Fruit fly (Drosophila melanogaster): Measurements from ENCODE around the gene exex.

exex gene

DNA sequence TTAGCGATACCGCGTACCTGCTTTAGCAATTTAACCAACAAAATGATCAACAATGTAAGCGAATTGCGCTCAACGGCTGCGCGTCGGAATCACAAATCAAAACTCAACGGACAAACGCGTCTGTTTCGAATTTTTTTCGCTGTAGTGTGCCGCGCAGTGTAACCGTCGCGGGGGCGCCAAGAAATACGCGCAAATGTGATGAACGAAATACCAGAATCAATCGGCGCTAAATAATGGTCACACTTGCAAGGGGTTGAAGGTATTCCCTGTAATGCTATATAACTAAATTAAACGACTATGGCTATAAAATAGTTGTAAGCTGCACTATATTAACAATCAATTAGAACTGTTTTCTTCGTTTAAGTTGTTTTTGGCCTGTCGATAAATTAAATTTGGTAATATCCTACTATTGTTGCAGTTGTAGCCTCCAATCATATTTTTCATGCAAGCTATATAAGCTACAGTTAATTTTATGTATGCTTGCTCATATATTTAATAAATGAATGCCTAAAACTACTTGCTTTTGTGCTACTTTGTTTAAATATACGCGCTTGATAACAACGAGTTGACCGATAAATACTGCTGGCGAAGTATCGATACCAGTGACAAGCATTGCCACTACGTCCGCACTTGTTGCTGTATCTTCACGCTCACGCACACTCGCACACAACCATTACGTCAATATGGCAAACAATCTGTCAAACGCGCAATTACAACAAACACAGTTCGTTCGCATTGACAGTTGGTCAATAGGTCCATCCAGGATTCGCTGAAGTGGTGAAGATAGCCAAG is 36.0 kb upstream of the exex start, which contains the start of the genes pbl and CG8281 (continued):
- TF ChIP-seq jumu (GFP tag; optimal IDR thresholded peaks at IDR 0.05) (no peak), peb (GFP tag; IDR thresholded peaks at IDR 0.05) (no peak), mirr (GFP tag; optimal IDR thresholded peaks at IDR 0.05) (peak; percentile 19), dpn (GFP tag; optimal IDR thresholded peaks at IDR 0.05) (peak in 1 of 2 experiments; percentile 19), E2f2 (GFP tag; IDR thresholded peaks at IDR 0.05) (peak; percentile 90), CG2712 (tag; optimal IDR thresholded peaks at IDR 0.05) (peak; percentile 64), Xbp1 (GFP tag; optimal IDR thresholded peaks at IDR 0.05) (peak; percentile 60), Bteb2 (GFP tag; optimal IDR thresholded peaks at IDR 0.05) (no peak), Dip3 (GFP tag; optimal IDR thresholded peaks at IDR 0.05) (peak; percentile 9), ewg (GFP tag; optimal IDR thresholded peaks at IDR 0.05) (peak; percentile 88), CG31388 (GFP tag; optimal IDR thresholded peaks at IDR 0.05) (no peak), Optix (GFP tag; IDR thresholded peaks at IDR 0.05) (no peak), sqz (GFP tag; optimal IDR thresholded peaks at IDR 0.05) (peak; percentile 77), croc (GFP tag; conservative IDR thresholded peaks at IDR 0.05) (no peak), Dbx (GFP tag; IDR thresholded peaks at IDR 0.05) (0 out of 3 replicates have a peak, but pooled peaks have one; percentile 54), aop (GFP tag; IDR thresholded peaks at IDR 0.05) (no peak), CG6791 (GFP tag; IDR thresholded peaks at IDR 0.05; ENCODE audit: partially characterized antibody) (peak; percentile 75; the same call in 2 of the 3 replicates), tx (GFP tag; optimal IDR thresholded peaks at IDR 0.05) (no peak), HLHmδ (GFP tag; optimal IDR thresholded peaks at IDR 0.05) (peak; percentile 48), CG5953 (GFP tag; IDR thresholded peaks at IDR 0.05) (no peak), rib (GFP tag; IDR thresholded peaks at IDR 0.05) (no peak; the same call in 1 of the 2 replicates), esg (GFP tag; conservative IDR thresholded peaks at IDR 0.05) (peak; percentile 46), HHEX (GFP tag; optimal IDR thresholded peaks at IDR 0.05) (no peak), NFAT (GFP tag; IDR thresholded peaks at IDR 0.05) (peak; percentile 45; the same call in 1 of the 2 replicates), CG1832 (GFP tag; optimal IDR thresholded peaks at IDR 0.05) (no peak), Jarid2 (GFP tag; optimal IDR thresholded peaks at IDR 0.05) (peak; percentile 24), Ets65A (GFP tag) (peak; percentile 71), CG7372 (GFP tag; IDR thresholded peaks at IDR 0.05) (no peak), Mes4 (GFP tag; optimal IDR thresholded peaks at IDR 0.05) (peak; percentile 2), yki (optimal IDR thresholded peaks at IDR 0.05) (no peak), CG6272 (GFP tag; IDR thresholded peaks at IDR 0.05) (no peak), Sry-δ (GFP tag; optimal IDR thresholded peaks at IDR 0.05) (peak; percentile 70), CrebB (tag; optimal IDR thresholded peaks at IDR 0.05) (no peak), salm (tag; optimal IDR thresholded peaks at IDR 0.05) (no peak), CG15011 (GFP tag; optimal IDR thresholded peaks at IDR 0.05) (no peak), NfI (GFP tag; optimal IDR thresholded peaks at IDR 0.05) (no peak), Hsf (GFP tag; optimal IDR thresholded peaks at IDR 0.05) (peak; percentile 56), lab (GFP tag; optimal IDR thresholded peaks at IDR 0.05) (peak; percentile 58), CG17361 (GFP tag; IDR thresholded peaks at IDR 0.05) (peak; percentile 81), eyg (GFP tag; optimal IDR thresholded peaks at IDR 0.05) (peak; percentile 30), hbn (GFP tag; IDR thresholded peaks at IDR 0.05; ENCODE audit: partially characterized antibody) (peak; percentile 52), CG9437 (GFP tag; optimal IDR thresholded peaks at IDR 0.05) (peak; percentile 73), fd102C (GFP tag; optimal IDR thresholded peaks at IDR 0.05) (no peak), H15 (GFP tag; IDR thresholded peaks at IDR 0.05) (no peak), trem (tag; optimal IDR thresholded peaks at IDR 0.05) (peak; percentile 47), MTF-1 (GFP tag; optimal IDR thresholded peaks at IDR 0.05; ENCODE audit: borderline replicate concordance) (no peak), Hand (GFP tag; optimal IDR thresholded peaks at IDR 0.05) (no peak), Pdp1 (GFP tag; optimal IDR thresholded peaks at IDR 0.05) (peak; percentile 9 to 88), CG7745 (tag; optimal IDR thresholded peaks at IDR 0.05) (no peak), Hey (tag; optimal IDR thresholded peaks at IDR 0.05) (no peak)

Measured in whole organism, embryonic.